Fruit fly (Drosophila melanogaster): ENCODE data around the gene CG45263.

CG45263 gene

DNA sequence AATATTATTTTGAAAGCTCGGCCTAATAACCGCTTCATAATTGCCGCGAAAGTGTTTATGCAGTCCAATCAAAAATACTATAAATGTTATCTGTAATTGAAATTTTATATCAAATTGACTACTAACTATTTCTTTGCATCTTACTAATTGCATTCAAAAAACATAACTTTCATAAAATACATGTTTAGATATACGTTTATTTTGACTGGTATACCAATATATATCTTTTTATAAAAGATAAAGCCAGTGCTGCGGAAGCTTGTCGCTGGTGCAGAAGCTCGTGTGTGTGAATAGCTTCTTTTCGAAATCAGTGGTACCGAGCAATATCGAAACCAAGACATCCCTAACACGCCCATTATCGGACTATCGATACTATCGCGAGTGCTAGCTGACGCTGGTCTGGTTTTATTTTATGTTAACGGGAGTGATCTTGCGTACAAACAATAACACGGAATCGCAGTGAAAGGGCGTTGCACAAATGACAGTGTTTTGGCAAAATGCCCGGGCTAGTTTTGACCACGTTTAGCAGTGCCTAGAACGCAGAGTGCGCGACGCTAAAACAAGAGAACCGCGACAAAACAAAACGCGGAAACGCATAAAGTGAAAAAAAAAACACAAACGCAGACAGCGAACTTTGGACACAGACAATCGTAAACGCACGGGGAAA is 127.8 kb downstream of the CG45263 start, which contains the start of gene Atg13:
TSS of gene Atg13 (plus strand) at position 367 of the 667 bp plus-strand sequence.
- TF ChIP-seq pad (GFP tag; optimal IDR thresholded peaks at IDR 0.05) (peak; percentile 18), kay (GFP tag; ENCODE audit: borderline replicate concordance) (no peak), CG33017 (tag; optimal IDR thresholded peaks at IDR 0.05) (no peak), CG7101 (tag; optimal IDR thresholded peaks at IDR 0.05) (peak; percentile 7), cic (GFP tag; optimal IDR thresholded peaks at IDR 0.05) (peak; percentile 14), CG11617 (GFP tag; optimal IDR thresholded peaks at IDR 0.05) (peak; percentile 45), CG14711 (tag; optimal IDR thresholded peaks at IDR 0.05) (no peak), tj (GFP tag; optimal IDR thresholded peaks at IDR 0.05) (peak; percentile 45), Hr96 (GFP tag; optimal IDR thresholded peaks at IDR 0.05) (no peak), cnc (optimal IDR thresholded peaks at IDR 0.05) (no peak), CG1620 (GFP tag; optimal IDR thresholded peaks at IDR 0.05) (peak; percentile 56), CG12768 (GFP tag; optimal IDR thresholded peaks at IDR 0.05) (peak; percentile 69), ovo (GFP tag; optimal IDR thresholded peaks at IDR 0.05) (no peak), CG7045 (GFP tag; optimal IDR thresholded peaks at IDR 0.05) (no peak), Clk (GFP tag; optimal IDR thresholded peaks at IDR 0.05) (no peak), bab1 (GFP tag; optimal IDR thresholded peaks at IDR 0.05) (peak; percentile 46), Mnt (GFP tag; optimal IDR thresholded peaks at IDR 0.05) (peak; percentile 21), toe (GFP tag; optimal IDR thresholded peaks at IDR 0.05) (peak; percentile 63), CG5204 (GFP tag; optimal IDR thresholded peaks at IDR 0.05) (no peak), Crg-1 (GFP tag; optimal IDR thresholded peaks at IDR 0.05) (no peak)

DNA sequence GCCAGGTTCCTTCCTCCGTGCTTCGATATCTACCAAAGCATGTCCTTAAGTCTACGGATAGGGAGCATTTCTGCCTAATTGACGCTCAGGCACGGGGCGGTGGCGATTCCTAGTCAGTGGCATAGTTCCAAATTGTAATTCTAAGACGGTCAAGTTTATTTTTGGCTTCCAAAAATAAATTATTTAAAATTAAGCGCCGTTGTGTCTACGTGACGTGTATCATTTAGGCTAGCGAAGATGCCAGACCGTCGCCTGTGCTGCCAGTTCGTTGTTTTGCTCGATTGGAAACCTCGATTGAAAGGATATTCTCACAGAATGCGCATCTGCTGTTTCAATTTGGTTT is 128.3 kb downstream of the CG45263 start:
- TF ChIP-seq pad (GFP tag; optimal IDR thresholded peaks at IDR 0.05) (no peak), CG33017 (tag; optimal IDR thresholded peaks at IDR 0.05) (no peak), kay (GFP tag; ENCODE audit: borderline replicate concordance) (no peak), Crg-1 (GFP tag; optimal IDR thresholded peaks at IDR 0.05) (no peak), ovo (GFP tag; optimal IDR thresholded peaks at IDR 0.05) (no peak), cic (GFP tag; optimal IDR thresholded peaks at IDR 0.05) (no peak)

DNA sequence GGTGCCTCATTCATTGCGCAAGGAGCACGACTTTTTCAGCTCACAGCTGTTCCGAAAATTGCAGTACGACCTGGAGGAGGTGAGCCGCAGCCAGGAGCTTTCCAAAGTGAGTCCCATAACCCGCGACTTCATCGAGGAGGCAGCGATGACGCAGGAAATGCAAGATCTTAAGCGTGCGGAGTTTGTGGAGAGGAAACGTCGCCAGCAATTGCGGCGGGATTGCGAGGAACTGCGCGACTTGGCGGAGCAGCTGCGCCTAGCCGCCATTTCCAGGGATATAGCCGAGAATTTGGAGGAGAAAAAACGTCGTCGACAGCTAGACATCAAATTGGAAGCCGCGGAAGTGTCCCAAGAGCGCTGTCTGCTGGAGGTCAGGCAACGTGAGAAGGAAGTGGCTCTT is 129.6 kb downstream of the CG45263 start:
- TF ChIP-seq cic (GFP tag; optimal IDR thresholded peaks at IDR 0.05) (no peak), Mnt (GFP tag; optimal IDR thresholded peaks at IDR 0.05) (no peak), CG33017 (tag; optimal IDR thresholded peaks at IDR 0.05) (no peak), Crg-1 (GFP tag; optimal IDR thresholded peaks at IDR 0.05) (no peak), cnc (optimal IDR thresholded peaks at IDR 0.05) (no peak), pad (GFP tag; optimal IDR thresholded peaks at IDR 0.05) (no peak), CG1620 (GFP tag; optimal IDR thresholded peaks at IDR 0.05) (no peak)

DNA sequence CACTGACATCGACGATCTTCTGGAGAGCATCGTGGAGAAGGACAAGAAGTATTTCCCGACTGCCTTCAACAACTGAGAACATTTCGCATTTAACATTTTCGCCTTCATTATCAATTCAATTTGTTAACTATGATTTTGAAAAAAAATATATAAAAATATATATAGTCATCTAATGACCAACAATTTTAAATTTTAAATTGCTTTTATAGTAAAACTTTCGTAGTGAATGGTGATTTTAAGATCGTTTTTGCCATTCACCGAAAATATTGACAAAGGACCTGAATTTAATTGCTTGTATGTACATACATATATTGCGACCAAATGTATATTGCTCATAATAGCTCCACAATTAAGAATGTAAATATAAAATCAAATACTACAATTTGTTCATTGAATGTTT is 130.1 kb downstream of the CG45263 start, which contains the start of gene CG7352:
TSS of gene CG7352 (plus strand) at position 301 of the 400 bp plus-strand sequence.
- TF ChIP-seq CG12768 (GFP tag; optimal IDR thresholded peaks at IDR 0.05): no peak
- no peak for TF ChIP-seq CG1620 (GFP tag; optimal IDR thresholded peaks at IDR 0.05)
- TF ChIP-seq CG11617 (GFP tag; optimal IDR thresholded peaks at IDR 0.05): no peak
- no peak for TF ChIP-seq tj (GFP tag; optimal IDR thresholded peaks at IDR 0.05)
- TF ChIP-seq Mnt (GFP tag; optimal IDR thresholded peaks at IDR 0.05): no peak
- no peak for TF ChIP-seq CG14711 (tag; optimal IDR thresholded peaks at IDR 0.05)
- TF ChIP-seq CG33017 (tag; optimal IDR thresholded peaks at IDR 0.05): no peak
- no peak for TF ChIP-seq toe (GFP tag; optimal IDR thresholded peaks at IDR 0.05)
- no peak for TF ChIP-seq CG7101 (tag; optimal IDR thresholded peaks at IDR 0.05)
- TF ChIP-seq Clk (GFP tag; optimal IDR thresholded peaks at IDR 0.05): no peak
- no peak for TF ChIP-seq bab1 (GFP tag; optimal IDR thresholded peaks at IDR 0.05)
- no peak for TF ChIP-seq CG5204 (GFP tag; optimal IDR thresholded peaks at IDR 0.05)
- no peak for TF ChIP-seq Crg-1 (GFP tag; optimal IDR thresholded peaks at IDR 0.05)
- no peak for TF ChIP-seq Hr96 (GFP tag; optimal IDR thresholded peaks at IDR 0.05)
- TF ChIP-seq pad (GFP tag; optimal IDR thresholded peaks at IDR 0.05): no peak
- TF ChIP-seq cic (GFP tag; optimal IDR thresholded peaks at IDR 0.05): no peak

DNA sequence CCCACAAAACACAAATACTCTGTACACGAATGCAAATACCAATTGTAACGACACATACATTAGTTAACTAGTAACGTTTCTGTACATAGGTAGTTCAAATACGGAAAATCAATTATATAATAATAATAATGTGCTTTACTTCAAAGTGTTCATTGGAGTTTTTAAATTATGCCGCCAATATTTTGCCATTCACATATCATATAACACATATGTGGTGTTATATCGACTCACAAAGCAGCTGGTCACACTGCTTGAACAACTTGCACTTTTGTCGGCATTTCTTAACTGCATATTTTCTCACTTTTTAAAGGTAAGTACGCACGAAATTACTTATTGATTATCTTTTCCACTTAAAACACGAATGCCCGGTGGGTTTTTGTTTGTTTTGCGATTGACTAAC is 133.2 kb downstream of the CG45263 start, which contains the start of gene DppIII:
TSS of gene DppIII (plus strand) at position 227 of the 400 bp plus-strand sequence.
- peak in 1 of 2 experiments; percentile 40 for TF ChIP-seq cnc (optimal IDR thresholded peaks at IDR 0.05)
- no peak for TF ChIP-seq ovo (GFP tag; optimal IDR thresholded peaks at IDR 0.05)

DNA sequence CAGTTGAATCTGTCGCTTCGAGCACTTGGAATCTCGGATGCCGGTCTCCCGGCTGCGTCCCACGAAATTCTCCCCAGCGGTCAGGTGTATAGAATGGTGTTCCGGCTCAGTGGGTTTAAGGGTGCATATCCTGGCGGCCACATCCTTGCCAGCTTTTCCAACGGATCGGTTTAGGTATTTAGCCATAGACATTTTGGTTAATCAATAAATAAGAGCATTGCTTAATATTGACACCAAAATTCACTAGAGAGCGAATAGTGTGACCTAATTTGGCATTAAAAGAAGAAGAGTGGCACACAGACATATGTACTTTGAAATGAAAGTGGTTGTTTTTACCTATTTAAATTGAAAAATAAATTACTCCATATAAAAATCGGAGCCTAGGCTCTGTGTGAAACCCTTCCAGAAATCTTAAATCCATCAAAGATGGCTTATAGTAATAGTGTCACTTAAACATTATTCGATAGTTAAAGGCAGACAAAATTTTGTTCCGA is 134.1 kb downstream of the CG45263 start, which contains the start of the genes PNKP and COX7AL:
TSS of gene PNKP (minus strand) at position 266 of the 494 bp plus-strand sequence.
TSS of gene COX7AL (plus strand) at position 419 of the 494 bp plus-strand sequence.
- TF ChIP-seq CG1620 (GFP tag; optimal IDR thresholded peaks at IDR 0.05) (no peak), CG33017 (tag; optimal IDR thresholded peaks at IDR 0.05) (no peak), ovo (GFP tag; optimal IDR thresholded peaks at IDR 0.05) (no peak), kay (GFP tag; ENCODE audit: borderline replicate concordance) (no peak), Clk (GFP tag; optimal IDR thresholded peaks at IDR 0.05) (no peak), CG7101 (tag; optimal IDR thresholded peaks at IDR 0.05) (no peak), CG11617 (GFP tag; optimal IDR thresholded peaks at IDR 0.05) (no peak), Mnt (GFP tag; optimal IDR thresholded peaks at IDR 0.05) (no peak), cnc (optimal IDR thresholded peaks at IDR 0.05) (no peak), toe (GFP tag; optimal IDR thresholded peaks at IDR 0.05) (no peak), CG12768 (GFP tag; optimal IDR thresholded peaks at IDR 0.05) (no peak), tj (GFP tag; optimal IDR thresholded peaks at IDR 0.05) (no peak), CG14711 (tag; optimal IDR thresholded peaks at IDR 0.05) (no peak), Hr96 (GFP tag; optimal IDR thresholded peaks at IDR 0.05) (no peak), Crg-1 (GFP tag; optimal IDR thresholded peaks at IDR 0.05) (no peak), cic (GFP tag; optimal IDR thresholded peaks at IDR 0.05) (no peak), bab1 (GFP tag; optimal IDR thresholded peaks at IDR 0.05) (no peak), CG7045 (GFP tag; optimal IDR thresholded peaks at IDR 0.05) (no peak), pad (GFP tag; optimal IDR thresholded peaks at IDR 0.05) (no peak), CG5204 (GFP tag; optimal IDR thresholded peaks at IDR 0.05) (no peak)
